Fruit fly (Drosophila melanogaster) whole organism, wandering third instar larva: ENCODE data around the gene PolrMT.

ENCODE experiments used
- CG32264 ChIP-seq: fragments of 200-800 bp; sonication (Bioruptor generic); optimal IDR thresholded peaks from 2 replicates; lab custom pipeline; 2016; ENCODE audit warnings: missing biosample characterization, missing genetic modification characterization
- CrebA ChIP-seq: fragments of 200-800 bp; sonication (Bioruptor generic); optimal IDR thresholded peaks from 2 replicates; lab custom pipeline; 2016; ENCODE audit warnings: missing biosample characterization, mild to moderate bottlenecking, missing genetic modification characterization, borderline replicate concordance
- Dfd ChIP-seq: fragments of >200 bp; optimal IDR thresholded peaks from 2 replicates; lab custom pipeline; 2017; ENCODE audit warnings: missing biosample characterization, missing genetic modification characterization
- Dif ChIP-seq: fragments of 200-275, 200-300 bp; sonication (Bioruptor generic); optimal IDR thresholded peaks from 2 replicates; lab custom pipeline; 2018; ENCODE audit warnings: missing biosample characterization, missing genetic modification characterization; ENCODE audit not compliant: partially characterized antibody
- GATAd ChIP-seq: sonication (Bioruptor generic); optimal IDR thresholded peaks from 2 replicates; lab custom pipeline; 2016; ENCODE audit warnings: missing biosample characterization, missing genetic modification characterization
- HLH106 ChIP-seq: fragments of 200-800 bp; optimal IDR thresholded peaks from 3 replicates; lab custom pipeline; 2019; ENCODE audit warnings: missing biosample characterization, mild to moderate bottlenecking, missing genetic modification characterization, moderate library complexity
- Hnf4 ChIP-seq: fragments of 200-800 bp; sonication (Bioruptor generic); optimal IDR thresholded peaks from 2 replicates; lab custom pipeline; 2016; ENCODE audit warnings: missing biosample characterization, mild to moderate bottlenecking, missing genetic modification characterization
- Hr78 ChIP-seq: fragments of >200 bp; optimal IDR thresholded peaks from 2 replicates; lab custom pipeline; 2017; ENCODE audit warnings: missing biosample characterization, missing genetic modification characterization
- Hr83 ChIP-seq: fragments of 200-300 bp; sonication (Bioruptor generic); optimal IDR thresholded peaks from 2 replicates; lab custom pipeline; 2016; ENCODE audit warnings: missing biosample characterization, mild to moderate bottlenecking, missing genetic modification characterization, moderate library complexity; ENCODE audit not compliant: poor library complexity, severe bottlenecking
- Jra ChIP-seq: sonication (Bioruptor generic); optimal IDR thresholded peaks from 2 replicates; lab custom pipeline; 2016; ENCODE audit warnings: missing biosample characterization, missing genetic modification characterization
- Mio ChIP-seq: sonication (Bioruptor generic); optimal IDR thresholded peaks from 2 replicates; lab custom pipeline; 2016; ENCODE audit warnings: missing biosample characterization, missing genetic modification characterization
- Myc ChIP-seq: fragments of >200 bp; optimal IDR thresholded peaks from 2 replicates; lab custom pipeline; 2017
- N ChIP-seq: fragments of >200 bp; optimal IDR thresholded peaks from 2 replicates; lab custom pipeline; 2018; ENCODE audit warnings: missing biosample characterization, missing external identifiers, missing genetic modification characterization
- OdsH ChIP-seq: fragments of 200-800 bp; sonication (Bioruptor generic); optimal IDR thresholded peaks from 2 replicates; lab custom pipeline; 2016; ENCODE audit warnings: missing biosample characterization, mild to moderate bottlenecking, missing genetic modification characterization
- Rel ChIP-seq, 2 experiments: fragments of 200-800 bp; sonication (Bioruptor generic) in 1 of 2; optimal IDR thresholded peaks; 2 replicates in 1 of 2; 3 replicates in 1 of 2; lab custom pipeline; 2016 to 2019; ENCODE audit warnings: mild to moderate bottlenecking in 2 of 2, missing biosample characterization in 2 of 2, missing genetic modification characterization in 2 of 2, moderate library complexity in 1 of 2
- Sp1 ChIP-seq: fragments of 200-800 bp; sonication (Bioruptor generic); optimal IDR thresholded peaks from 3 replicates; lab custom pipeline; 2019; ENCODE audit warnings: missing biosample characterization, mild to moderate bottlenecking, missing genetic modification characterization, moderate library complexity
- Vsx2 ChIP-seq: fragments of 200-300, 225-300 bp; sonication (Bioruptor generic); optimal IDR thresholded peaks from 2 replicates; lab custom pipeline; 2018; ENCODE audit warnings: missing biosample characterization, missing genetic modification characterization; ENCODE audit not compliant: partially characterized antibody
- br ChIP-seq: fragments of 200-800 bp; sonication (Bioruptor generic); optimal IDR thresholded peaks from 2 replicates; lab custom pipeline; 2016; ENCODE audit warnings: missing biosample characterization, missing genetic modification characterization
- brk ChIP-seq: fragments of 200-800 bp; sonication (Bioruptor generic); optimal IDR thresholded peaks from 2 replicates; lab custom pipeline; 2016; ENCODE audit warnings: missing biosample characterization, mild to moderate bottlenecking, missing genetic modification characterization
- dl ChIP-seq, 2 experiments: fragments of 175-275, 200-275 bp in 1 of 2; fragments of 200-275 bp in 1 of 2; sonication (Bioruptor generic); optimal IDR thresholded peaks; lab custom pipeline; 2018; ENCODE audit warnings: mild to moderate bottlenecking in 2 of 2, missing biosample characterization in 2 of 2, missing genetic modification characterization in 2 of 2, moderate library complexity in 2 of 2; ENCODE audit not compliant: partially characterized antibody in 2 of 2, insufficient read depth in 1 of 2
- dmrt93B ChIP-seq: fragments of 200-800 bp; sonication (Bioruptor generic); optimal IDR thresholded peaks from 2 replicates; lab custom pipeline; 2018; ENCODE audit warnings: missing biosample characterization, mild to moderate bottlenecking, missing genetic modification characterization
- dsf ChIP-seq: sonication (Bioruptor generic); optimal IDR thresholded peaks from 2 replicates; lab custom pipeline; 2016; ENCODE audit warnings: missing biosample characterization, missing genetic modification characterization, borderline replicate concordance
- foxo ChIP-seq, 2 experiments: fragments of 200-800 bp; sonication (Bioruptor generic); optimal IDR thresholded peaks; 2 replicates in 1 of 2; 3 replicates in 1 of 2; lab custom pipeline; 2016 to 2017; ENCODE audit warnings: missing biosample characterization in 2 of 2, missing genetic modification characterization in 2 of 2
- fru ChIP-seq: fragments of 200-800 bp; sonication (Bioruptor generic); optimal IDR thresholded peaks from 3 replicates; lab custom pipeline; 2016; ENCODE audit warnings: missing biosample characterization, mild to moderate bottlenecking, missing genetic modification characterization
- h ChIP-seq: fragments of 200-800 bp; sonication (Bioruptor generic); optimal IDR thresholded peaks from 3 replicates; lab custom pipeline; 2016; ENCODE audit warnings: missing biosample characterization, mild to moderate bottlenecking, missing genetic modification characterization
- jim ChIP-seq: fragments of 175-275, 200-325 bp; sonication (Bioruptor generic); optimal IDR thresholded peaks from 2 replicates; lab custom pipeline; 2016; ENCODE audit warnings: missing biosample characterization, mild to moderate bottlenecking, missing genetic modification characterization
- pan ChIP-seq: fragments of >200 bp; optimal IDR thresholded peaks from 2 replicates; lab custom pipeline; 2017
- psq ChIP-seq: fragments of 200-800 bp; sonication (Bioruptor generic); optimal IDR thresholded peaks from 3 replicates; lab custom pipeline; 2017; ENCODE audit warnings: missing biosample characterization, mild to moderate bottlenecking, missing genetic modification characterization, moderate library complexity
- rgr ChIP-seq: fragments of 200-800 bp; sonication (Bioruptor generic); optimal IDR thresholded peaks from 3 replicates; lab custom pipeline; 2016; ENCODE audit warnings: missing biosample characterization, mild to moderate bottlenecking, missing genetic modification characterization
- sage ChIP-seq: fragments of 200-800 bp; sonication (Bioruptor generic); optimal IDR thresholded peaks from 2 replicates; lab custom pipeline; 2016; ENCODE audit warnings: missing biosample characterization, mild to moderate bottlenecking, missing genetic modification characterization
- tai ChIP-seq: sonication (Bioruptor generic); optimal IDR thresholded peaks from 2 replicates; lab custom pipeline; 2016; ENCODE audit warnings: missing biosample characterization, missing genetic modification characterization
- usp ChIP-seq: fragments of >200 bp; optimal IDR thresholded peaks from 2 replicates; lab custom pipeline; 2017; ENCODE audit warnings: missing biosample characterization, missing genetic modification characterization

PolrMT gene

DNA sequence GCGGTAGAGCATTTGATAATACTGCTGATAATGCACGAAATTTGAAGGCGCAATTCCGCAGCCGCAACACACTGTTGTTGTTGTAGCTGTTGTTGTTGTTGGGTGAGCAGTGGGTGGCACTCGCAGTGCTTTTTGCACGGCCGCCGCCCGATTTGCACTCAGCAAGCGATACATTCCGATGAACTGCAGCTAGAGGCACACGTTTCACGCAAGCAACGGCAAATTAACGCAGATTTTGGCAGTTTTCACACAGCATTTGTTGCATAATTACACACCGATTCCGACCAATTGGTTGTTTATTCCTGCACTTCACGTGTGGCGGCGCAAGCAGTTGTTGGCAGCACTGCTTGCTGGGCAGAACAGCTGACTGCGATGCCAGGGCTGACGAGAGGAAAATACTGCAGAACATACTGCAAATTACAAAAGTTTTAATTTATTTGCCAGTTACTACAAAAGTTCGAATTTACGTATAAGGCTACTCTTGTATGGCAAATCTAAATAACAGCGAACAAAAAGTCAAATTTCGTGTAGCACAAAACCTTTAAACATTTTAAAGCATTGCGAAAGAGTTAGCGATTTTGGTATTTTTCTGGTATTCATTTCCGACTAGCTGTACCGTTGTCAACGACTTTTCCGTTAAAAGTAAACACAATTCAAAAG lies at the start of gene PolrMT, which contains the start of gene CG14339:
Gene PolrMT (minus strand): TSS at position 345 of the 660 bp plus-strand sequence.
Gene CG14339 (plus strand): TSS at position 512 of the 660 bp plus-strand sequence.
- TF ChIP-seq foxo (GFP tag; optimal IDR thresholded peaks at IDR 0.05; lab: Kevin White, UChicago): no peak
- TF ChIP-seq tai (GFP tag; lab: Kevin White, UChicago): no peak
- TF ChIP-seq GATAd (GFP tag; lab: Kevin White, UChicago): no peak
- no peak for TF ChIP-seq Sp1
- no peak for TF ChIP-seq CG32264 (GFP tag; lab: Kevin White, UChicago)
- peak; percentile 27 for TF ChIP-seq rgr (GFP tag; lab: Kevin White, UChicago)
- TF ChIP-seq dmrt93B (GFP tag; lab: Kevin White, UChicago): no peak
- peak; percentile 51 for TF ChIP-seq N (GFP tag; lab: Kevin White, UChicago)
- TF ChIP-seq usp (GFP tag; lab: Kevin White, UChicago): no peak
- no peak for TF ChIP-seq HLH106 (tag; lab: Kevin White, UChicago)
- TF ChIP-seq OdsH (GFP tag; lab: Kevin White, UChicago): no peak
- TF ChIP-seq pan (lab: Kevin White, UChicago): no peak
- no peak for TF ChIP-seq Vsx2 (GFP tag; lab: Kevin White, UChicago)
- TF ChIP-seq psq (GFP tag; lab: Kevin White, UChicago): no peak
- TF ChIP-seq CrebA: no peak
- no peak for TF ChIP-seq Dfd (GFP tag; lab: Kevin White, UChicago)
- TF ChIP-seq Jra (GFP tag; lab: Kevin White, UChicago): no peak
- TF ChIP-seq fru: no peak
- TF ChIP-seq br (GFP tag; lab: Kevin White, UChicago): no peak
- TF ChIP-seq Dif (GFP tag; lab: Kevin White, UChicago): no peak
- no peak for TF ChIP-seq Hr78 (GFP tag; lab: Kevin White, UChicago)
- no peak for TF ChIP-seq Rel (GFP tag; optimal IDR thresholded peaks at IDR 0.05; lab: Kevin White, UChicago)
- peak; percentile 36 for TF ChIP-seq Rel (tag; optimal IDR thresholded peaks at IDR 0.05; lab: Kevin White, UChicago)
- peak; percentile 6 for TF ChIP-seq Myc (lab: Kevin White, UChicago)
- no peak for TF ChIP-seq dsf

dm6 chr2L:1157357-1157678 lies 49.1 kb upstream of the PolrMT start:
- TF ChIP-seq rgr (GFP tag; lab: Kevin White, UChicago) (no peak), fru (peak; percentile 20)

DNA sequence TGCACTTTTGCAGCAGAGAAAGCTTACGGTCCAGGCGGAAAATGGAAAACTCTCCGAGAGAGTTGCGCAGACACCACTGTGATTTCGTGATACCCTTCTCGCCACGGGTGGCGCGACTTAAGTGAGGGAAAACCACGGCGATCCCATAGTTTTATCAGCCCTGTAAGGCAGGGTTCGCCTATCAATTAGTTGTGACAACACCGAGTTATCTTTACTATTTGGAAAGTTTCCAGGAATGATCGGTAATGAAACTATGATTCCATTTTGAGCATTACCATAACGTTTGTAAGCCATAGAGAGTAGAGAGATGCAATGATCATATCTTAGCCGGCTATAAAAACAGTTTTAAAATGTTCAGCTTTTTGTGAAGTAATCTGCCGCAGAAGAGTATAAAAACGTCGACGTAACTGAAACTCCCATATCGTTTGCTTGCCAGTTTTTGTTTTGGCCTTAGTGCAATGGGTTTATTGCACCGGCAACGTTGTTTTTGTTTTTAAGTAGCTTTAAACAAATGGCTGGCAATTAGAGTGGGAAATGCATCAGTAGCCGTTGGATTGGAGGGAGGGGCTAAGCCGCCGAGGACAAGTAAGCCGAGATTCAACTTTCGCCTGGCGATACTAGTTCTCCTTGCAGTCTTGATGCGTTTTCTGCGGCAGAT lies 48.5 kb upstream of the PolrMT start:
- TF ChIP-seq rgr (GFP tag; lab: Kevin White, UChicago) (no peak), tai (GFP tag; lab: Kevin White, UChicago) (no peak), psq (GFP tag; lab: Kevin White, UChicago) (no peak), dmrt93B (GFP tag; lab: Kevin White, UChicago) (no peak), brk (GFP tag; lab: Kevin White, UChicago) (no peak), Sp1 (no peak), usp (GFP tag; lab: Kevin White, UChicago) (no peak), dl (GFP tag; optimal IDR thresholded peaks at IDR 0.05; lab: Kevin White, UChicago; ENCODE audit: insufficient read depth in 1 of 2, partially characterized antibody in 2 of 2) (no peak), Hr83 (GFP tag; lab: Kevin White, UChicago) (no peak), Mio (GFP tag; lab: Kevin White, UChicago) (no peak), sage (GFP tag; lab: Kevin White, UChicago) (no peak), jim (GFP tag; lab: Kevin White, UChicago) (no peak), Hnf4 (no peak), h (no peak), Myc (lab: Kevin White, UChicago) (no peak), Vsx2 (GFP tag; lab: Kevin White, UChicago) (no peak)

dm6 chr2L:1152693-1153092 lies 44.5 kb upstream of the PolrMT start:
- TF ChIP-seq Jra (GFP tag; lab: Kevin White, UChicago): no peak
- TF ChIP-seq Dfd (GFP tag; lab: Kevin White, UChicago): peak; percentile 99
